Worm (Caenorhabditis elegans) whole organism, young adult: ENCODE results near the gene T08A11.1.

ENCODE experiments used
- C06A6.2 ChIP-seq: fragments of 200-800 bp; sonication (Bioruptor generic); conservative IDR thresholded peaks from 2 replicates; pipeline ENCODE4 v1.3.6; 2022; ENCODE audit warnings: missing genetic modification characterization, missing compliant biosample characterization
- C17E4.6 ChIP-seq: fragments of 200-800 bp; sonication (Bioruptor generic); IDR thresholded peaks from 2 replicates; pipeline ENCODE4 v1.3.6; 2022; ENCODE audit warnings: missing genetic modification reagents, missing genetic modification characterization, missing compliant biosample characterization
- F10E7.11 ChIP-seq: sonication (generic microtip); optimal IDR thresholded peaks from 2 replicates; lab custom pipeline; 2017; ENCODE audit warnings: mild to moderate bottlenecking, missing genetic modification characterization, moderate library complexity, missing compliant biosample characterization
- F39B2.1 ChIP-seq: fragments of 200-800 bp; sonication (Bioruptor generic); IDR thresholded peaks from 2 replicates; pipeline ENCODE4 v1.3.6; 2022; ENCODE audit warnings: missing genetic modification reagents, missing genetic modification characterization, missing compliant biosample characterization
- T26A5.8 ChIP-seq: sonication (generic microtip); optimal IDR thresholded peaks from 2 replicates; lab custom pipeline; 2016; ENCODE audit warnings: missing genetic modification characterization, missing compliant biosample characterization
- Y53F4B.3 ChIP-seq: fragments of 200-800 bp; sonication (Bioruptor generic); IDR thresholded peaks from 2 replicates; pipeline ENCODE4 v1.3.6; 2022; ENCODE audit warnings: missing genetic modification reagents, missing genetic modification characterization, missing compliant biosample characterization
- Y56A3A.18 ChIP-seq: fragments of 200-800 bp; sonication (Bioruptor generic); IDR thresholded peaks from 2 replicates; pipeline ENCODE4 v1.3.6; 2022; ENCODE audit warnings: missing genetic modification reagents, missing genetic modification characterization, missing compliant biosample characterization
- Y67H2A.10 ChIP-seq: fragments of 200-800 bp; sonication (Bioruptor generic); conservative IDR thresholded peaks from 2 replicates; pipeline ENCODE4 v1.3.6; 2022; ENCODE audit warnings: missing genetic modification reagents, missing genetic modification characterization, missing compliant biosample characterization
- Y95B8A.8 ChIP-seq: fragments of 200-800 bp; sonication (Bioruptor generic); IDR thresholded peaks from 2 replicates; pipeline ENCODE4 v1.3.6; 2022; ENCODE audit warnings: missing genetic modification reagents, missing genetic modification characterization, missing compliant biosample characterization
- ZK185.1 ChIP-seq: sonication (generic microtip); optimal IDR thresholded peaks from 2 replicates; lab custom pipeline; 2016; ENCODE audit warnings: mild to moderate bottlenecking, missing genetic modification characterization, missing compliant biosample characterization; ENCODE audit not compliant: poor library complexity, severe bottlenecking
- akir-1 ChIP-seq: fragments of 200-800 bp; sonication (Bioruptor generic); optimal IDR thresholded peaks from 2 replicates; lab custom pipeline; 2018; ENCODE audit warnings: mild to moderate bottlenecking, missing genetic modification characterization, moderate library complexity, missing compliant biosample characterization
- ama-1 ChIP-seq, 3 experiments: fragments of 150-350 bp in 1 of 3; sonication (generic microtip) in 2 of 3; optimal IDR thresholded peaks; 2 replicates each; lab custom pipeline; 2014 to 2018; ENCODE audit warnings: missing biosample characterization in 2 of 3, missing genetic modification characterization in 2 of 3, missing genetic modification reagents in 2 of 3
- attf-5 ChIP-seq: fragments of 200-800 bp; sonication (Bioruptor generic); optimal IDR thresholded peaks from 2 replicates; lab custom pipeline; 2018; ENCODE audit warnings: mild to moderate bottlenecking, missing genetic modification characterization, missing compliant biosample characterization
- bed-1 ChIP-seq: fragments of 200-800 bp; sonication (Bioruptor generic); IDR thresholded peaks from 2 replicates; pipeline ENCODE4 v1.3.6; 2022; ENCODE audit warnings: missing genetic modification reagents, missing genetic modification characterization, missing compliant biosample characterization
- bed-2 ChIP-seq: fragments of 200-800 bp; sonication (Bioruptor generic); IDR thresholded peaks from 2 replicates; pipeline ENCODE4 v1.3.6; 2022; ENCODE audit warnings: missing genetic modification reagents, missing genetic modification characterization, missing compliant biosample characterization
- ccch-3 ChIP-seq: fragments of 200-800 bp; sonication (Bioruptor generic); optimal IDR thresholded peaks from 2 replicates; lab custom pipeline; 2018; ENCODE audit warnings: mild to moderate bottlenecking, missing genetic modification characterization, missing compliant biosample characterization
- cebp-2 ChIP-seq: fragments of 200-800 bp; sonication (Bioruptor generic); IDR thresholded peaks from 2 replicates; pipeline ENCODE4 v1.3.6; 2022; ENCODE audit warnings: missing genetic modification characterization, missing compliant biosample characterization
- ceh-58 ChIP-seq: fragments of 200-800 bp; sonication (Bioruptor generic); IDR thresholded peaks from 2 replicates; pipeline ENCODE4 v1.3.6; 2022; ENCODE audit warnings: missing genetic modification characterization, missing compliant biosample characterization
- chd-7 ChIP-seq: sonication (generic microtip); optimal IDR thresholded peaks from 2 replicates; lab custom pipeline; 2016; ENCODE audit warnings: mild to moderate bottlenecking, missing genetic modification characterization, moderate library complexity, missing compliant biosample characterization
- die-1 ChIP-seq: sonication (generic microtip); optimal IDR thresholded peaks from 2 replicates; lab custom pipeline; 2016; ENCODE audit warnings: missing genotype, mild to moderate bottlenecking, missing genetic modification characterization, missing compliant biosample characterization
- dpl-1 ChIP-seq: fragments of 150-350 bp; optimal IDR thresholded peaks from 2 replicates; lab custom pipeline; 2014; ENCODE audit warnings: missing biosample characterization, missing genetic modification reagents, missing genetic modification characterization
- efl-1 ChIP-seq: fragments of 150-350 bp; optimal IDR thresholded peaks from 2 replicates; lab custom pipeline; 2014; ENCODE audit warnings: missing biosample characterization, missing genetic modification reagents, missing genetic modification characterization
- egrh-3 ChIP-seq: fragments of 200-800 bp; sonication (Bioruptor generic); IDR thresholded peaks from 2 replicates; pipeline ENCODE4 v1.3.6; 2022; ENCODE audit warnings: missing genetic modification reagents, missing genetic modification characterization, missing compliant biosample characterization
- ekl-4 ChIP-seq: fragments of 200-800 bp; sonication (Bioruptor generic); IDR thresholded peaks from 2 replicates; pipeline ENCODE4 v1.3.6; 2022; ENCODE audit warnings: missing genetic modification reagents, missing genetic modification characterization, missing compliant biosample characterization
- hmg-1.2 ChIP-seq: fragments of 200-800 bp; sonication (Bioruptor generic); IDR thresholded peaks from 2 replicates; pipeline ENCODE4 v1.3.6; 2022; ENCODE audit warnings: missing genetic modification reagents, missing genetic modification characterization, missing compliant biosample characterization
- lag-1 ChIP-seq: fragments of 200-800 bp; sonication (Bioruptor generic); IDR thresholded peaks from 2 replicates; pipeline ENCODE4 v1.3.6; 2022; ENCODE audit warnings: missing genetic modification reagents, missing genetic modification characterization, missing compliant biosample characterization
- let-526 ChIP-seq: fragments of 200-800 bp; sonication (Bioruptor generic); IDR thresholded peaks from 2 replicates; pipeline ENCODE4 v1.3.6; 2022; ENCODE audit warnings: missing genetic modification reagents, missing genetic modification characterization, missing compliant biosample characterization
- let-607 ChIP-seq, 2 experiments: fragments of 200-800 bp in 1 of 2; sonication (Bioruptor generic) in 1 of 2; sonication (generic microtip) in 1 of 2; optimal IDR thresholded peaks; 2 replicates each; lab custom pipeline; 2016 to 2018; ENCODE audit warnings: mild to moderate bottlenecking in 2 of 2, missing compliant biosample characterization in 2 of 2, missing genetic modification characterization in 2 of 2, moderate library complexity in 2 of 2, missing genotype in 1 of 2
- lin-26 ChIP-seq: fragments of 200-800 bp; sonication (Bioruptor generic); IDR thresholded peaks from 2 replicates; pipeline ENCODE4 v1.3.6; 2022; ENCODE audit warnings: missing genetic modification reagents, missing genetic modification characterization, missing compliant biosample characterization
- lin-54 ChIP-seq: fragments of 200-800 bp; sonication (Bioruptor generic); optimal IDR thresholded peaks from 2 replicates; lab custom pipeline; 2018; ENCODE audit warnings: mild to moderate bottlenecking, missing genetic modification characterization, missing compliant biosample characterization
- madf-3 ChIP-seq: fragments of 200-800 bp; sonication (Bioruptor generic); IDR thresholded peaks from 2 replicates; pipeline ENCODE4 v1.3.6; 2022; ENCODE audit warnings: missing genetic modification reagents, missing genetic modification characterization, missing compliant biosample characterization
- mel-28 ChIP-seq: sonication (generic microtip); optimal IDR thresholded peaks from 2 replicates; lab custom pipeline; 2016; ENCODE audit warnings: borderline replicate concordance, mild to moderate bottlenecking, missing genetic modification characterization, missing compliant biosample characterization
- mes-4 ChIP-seq: sonication (generic microtip); optimal IDR thresholded peaks from 2 replicates; lab custom pipeline; 2016; ENCODE audit warnings: missing genotype, missing genetic modification characterization, missing compliant biosample characterization
- mxl-1 ChIP-seq: sonication (generic microtip); optimal IDR thresholded peaks from 2 replicates; lab custom pipeline; 2016; ENCODE audit warnings: missing genetic modification characterization, missing compliant biosample characterization
- nhr-120 ChIP-seq: fragments of 200-800 bp; sonication (Bioruptor generic); IDR thresholded peaks from 2 replicates; pipeline ENCODE4 v1.3.6; 2022; ENCODE audit warnings: missing genetic modification characterization, missing compliant biosample characterization
- nhr-179 ChIP-seq: sonication (generic microtip); optimal IDR thresholded peaks from 2 replicates; lab custom pipeline; 2016; ENCODE audit warnings: mild to moderate bottlenecking, missing genetic modification characterization, missing compliant biosample characterization
- rec-8 ChIP-seq, 2 experiments: sonication (generic microtip); optimal IDR thresholded peaks; 2 replicates each; lab custom pipeline; 2016; ENCODE audit warnings: mild to moderate bottlenecking in 2 of 2, missing genetic modification characterization in 2 of 2, missing genetic modification reagents in 2 of 2, missing genotype in 2 of 2, missing biosample characterization in 1 of 2, missing compliant biosample characterization in 1 of 2, moderate library complexity in 1 of 2
- rpc-1 ChIP-seq, 2 experiments: fragments of 150-350 bp in 1 of 2; sonication (generic microtip) in 1 of 2; optimal IDR thresholded peaks; 2 replicates each; lab custom pipeline; 2014 to 2018; ENCODE audit warnings: missing biosample characterization in 1 of 2, missing genetic modification characterization in 1 of 2, missing genetic modification reagents in 1 of 2, missing genotype in 1 of 2
- sdz-38 ChIP-seq: sonication (generic microtip); optimal IDR thresholded peaks from 2 replicates; lab custom pipeline; 2016; ENCODE audit warnings: missing genotype, missing genetic modification characterization, missing compliant biosample characterization
- sea-2 ChIP-seq: fragments of 200-800 bp; sonication (Bioruptor generic); IDR thresholded peaks from 2 replicates; pipeline ENCODE4 v1.3.6; 2022; ENCODE audit warnings: missing genetic modification characterization, missing compliant biosample characterization
- snpc-1.1 ChIP-seq: sonication (generic microtip); optimal IDR thresholded peaks from 2 replicates; lab custom pipeline; 2017; ENCODE audit warnings: missing genetic modification characterization, mild to moderate bottlenecking, missing compliant biosample characterization, antibody characterized with exemption, moderate library complexity, missing genotype, missing genetic modification reagents; ENCODE audit not compliant: insufficient read depth
- snpc-4 ChIP-seq, 5 experiments: fragments of 150-350 bp in 1 of 5; sonication (generic microtip) in 4 of 5; optimal IDR thresholded peaks; 2 replicates each; lab custom pipeline; 2014 to 2018; ENCODE audit warnings: missing genetic modification characterization in 5 of 5, missing biosample characterization in 3 of 5, antibody characterized with exemption in 2 of 5, mild to moderate bottlenecking in 2 of 5, missing compliant biosample characterization in 2 of 5, missing genotype in 2 of 5, moderate library complexity in 2 of 5, missing genetic modification reagents in 1 of 5
- sptf-2 ChIP-seq: fragments of 200-800 bp; sonication (Bioruptor generic); optimal IDR thresholded peaks from 2 replicates; lab custom pipeline; 2018; ENCODE audit warnings: mild to moderate bottlenecking, missing genetic modification characterization, missing compliant biosample characterization
- tbp1 ChIP-seq: fragments of 200-800 bp; sonication (Bioruptor generic); optimal IDR thresholded peaks from 2 replicates; lab custom pipeline; 2018; ENCODE audit warnings: mild to moderate bottlenecking, missing genetic modification characterization, missing compliant biosample characterization
- tlf-1 ChIP-seq: fragments of 200-800 bp; sonication (Bioruptor generic); optimal IDR thresholded peaks from 2 replicates; lab custom pipeline; 2018; ENCODE audit warnings: mild to moderate bottlenecking, missing genetic modification characterization, missing compliant biosample characterization
- ztf-18 ChIP-seq: sonication (generic microtip); optimal IDR thresholded peaks from 2 replicates; lab custom pipeline; 2016; ENCODE audit warnings: missing genotype, mild to moderate bottlenecking, missing genetic modification characterization, missing compliant biosample characterization
- ztf-22 ChIP-seq: fragments of 200-800 bp; sonication (Bioruptor generic); optimal IDR thresholded peaks from 2 replicates; lab custom pipeline; 2018; ENCODE audit warnings: mild to moderate bottlenecking, missing genetic modification characterization, moderate library complexity, missing compliant biosample characterization
- ztf-28 ChIP-seq: fragments of 200-800 bp; sonication (Bioruptor generic); IDR thresholded peaks from 2 replicates; pipeline ENCODE4 v1.3.6; 2022; ENCODE audit warnings: missing genetic modification reagents, missing genetic modification characterization, missing compliant biosample characterization

T08A11.1 gene

DNA sequence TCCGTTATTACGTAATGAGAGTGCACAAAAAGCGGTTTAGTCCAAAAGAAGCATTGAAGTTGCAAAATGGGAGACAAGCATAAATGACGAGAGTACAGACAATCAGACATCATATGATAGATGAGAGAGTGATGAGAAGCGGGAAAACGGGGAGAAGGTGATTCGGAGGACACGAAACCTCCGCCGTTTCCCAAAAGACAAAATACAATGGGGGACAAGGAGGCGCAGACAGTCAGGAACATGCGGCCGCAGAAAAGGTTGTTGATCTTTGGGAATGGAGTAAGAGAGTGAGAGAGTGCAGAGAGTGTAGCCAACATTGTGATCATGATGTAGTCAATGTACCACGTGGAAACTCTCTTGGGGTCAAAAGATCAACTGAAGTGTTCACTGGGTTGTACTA is 25.3 kb downstream of the T08A11.1 start (continued):
- TF ChIP-seq F10E7.11 (tag; lab: Kevin White, UChicago) (no peak), C06A6.2 (GFP tag; lab: Robert Waterston, UW) (peak; percentile 86), sea-2 (GFP tag; lab: Robert Waterston, UW) (no peak), lag-1 (no peak), chd-7 (tag; lab: Kevin White, UChicago) (peak; percentile 92), cebp-2 (GFP tag; lab: Robert Waterston, UW) (no peak), bed-1 (GFP tag; lab: Robert Waterston, UW) (no peak), ztf-22 (GFP tag; lab: Kevin White, UChicago) (peak; percentile 86), ekl-4 (GFP tag; lab: Robert Waterston, UW) (no peak; the same call in 1 of the 2 replicates), Y95B8A.8 (GFP tag; lab: Robert Waterston, UW) (no peak), rec-8 (tag; optimal IDR thresholded peaks at IDR 0.05; lab: Kevin White, UChicago) (no peak), tlf-1 (GFP tag; lab: Kevin White, UChicago) (peak; percentile 56), madf-3 (GFP tag; lab: Robert Waterston, UW) (no peak), egrh-3 (GFP tag; lab: Robert Waterston, UW) (peak; percentile 34; the same call in 1 of the 2 replicates), Y67H2A.10 (no peak), hmg-1.2 (GFP tag; lab: Robert Waterston, UW) (peak; percentile 97), Y56A3A.18 (GFP tag; lab: Robert Waterston, UW) (no peak), sdz-38 (tag; lab: Kevin White, UChicago) (no peak), mxl-1 (tag; lab: Kevin White, UChicago) (no peak), bed-2 (GFP tag; lab: Robert Waterston, UW) (no peak), efl-1 (GFP tag; lab: Kevin White, UChicago) (no peak), ceh-58 (GFP tag; lab: Robert Waterston, UW) (no peak), F39B2.1 (GFP tag; lab: Robert Waterston, UW) (no peak), lin-54 (GFP tag; lab: Kevin White, UChicago) (peak; percentile 69), ztf-28 (no peak), let-607 (tag; optimal IDR thresholded peaks at IDR 0.05; lab: Kevin White, UChicago) (peak; percentile 72), akir-1 (peak; percentile 67), ztf-18 (peak; percentile 66), ccch-3 (GFP tag; lab: Kevin White, UChicago) (no peak), nhr-179 (no peak), snpc-4 (GFP tag; optimal IDR thresholded peaks at IDR 0.05; lab: Kevin White, UChicago) (no peak), snpc-4 (tag; optimal IDR thresholded peaks at IDR 0.05; lab: Kevin White, UChicago) (peak; percentile 28 to 66 (median 50)), T26A5.8 (no peak), C17E4.6 (no peak), mes-4 (tag; lab: Kevin White, UChicago) (no peak), let-526 (GFP tag; lab: Robert Waterston, UW) (peak; percentile 77), sptf-2 (GFP tag; lab: Kevin White, UChicago) (no peak), ama-1 (optimal IDR thresholded peaks at IDR 0.05; lab: Kevin White, UChicago) (no peak), ama-1 (GFP tag; optimal IDR thresholded peaks at IDR 0.05; lab: Kevin White, UChicago) (no peak), tbp1 (GFP tag; lab: Kevin White, UChicago) (peak; percentile 63), dpl-1 (GFP tag; lab: Kevin White, UChicago) (no peak), ZK185.1 (tag; lab: Kevin White, UChicago) (peak; percentile 76), attf-5 (GFP tag; lab: Kevin White, UChicago) (peak; percentile 94), Y53F4B.3 (no peak), nhr-120 (no peak), die-1 (tag; lab: Kevin White, UChicago) (peak; percentile 71), mel-28 (tag; lab: Kevin White, UChicago) (no peak), lin-26 (peak; percentile 57; the same call in 1 of the 2 replicates), snpc-1.1 (tag; lab: Kevin White, UChicago) (no peak), rpc-1 (optimal IDR thresholded peaks at IDR 0.05; lab: Kevin White, UChicago) (no peak), rpc-1 (tag; optimal IDR thresholded peaks at IDR 0.05; lab: Kevin White, UChicago) (no peak)
